In the genomic region with DNA sequence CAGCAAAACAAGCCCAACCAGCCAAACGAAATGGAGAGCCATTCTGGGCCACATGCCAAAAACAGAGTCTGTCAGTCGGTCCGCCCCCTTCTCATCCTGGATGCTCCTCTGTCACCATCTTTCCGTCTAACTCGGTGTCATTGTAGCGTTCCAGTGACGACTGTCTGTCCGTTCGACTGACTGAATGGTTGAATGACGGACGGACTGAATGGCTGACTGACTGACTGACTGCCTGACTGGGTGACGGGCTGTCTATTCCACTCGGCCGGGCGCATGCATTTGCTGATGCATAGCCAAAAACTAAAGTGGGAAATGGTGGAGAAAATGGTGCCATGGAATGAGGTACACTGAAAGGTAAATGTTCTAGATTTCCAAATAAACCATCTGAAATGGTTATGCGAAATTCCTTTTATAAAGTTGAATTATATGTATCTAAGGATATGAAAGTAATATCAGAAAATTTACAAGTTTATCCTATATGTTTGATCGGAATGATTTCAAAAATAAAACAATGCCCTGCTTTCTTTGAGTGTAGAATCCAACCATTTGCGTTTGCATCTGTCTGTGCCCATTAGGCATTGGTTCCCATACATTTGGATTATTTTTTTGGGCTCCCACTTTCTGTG, we compare ENCODE assay signal across 1 fruit fly cellular context.
TF ChIP-seq lines count a peak whose summit lies in the region.

No protein-coding gene starts in this region.

TF ChIP-seq in whole organism, embryonic, 481 proteins besides CTCF, POLR2A, EP300 and RAD21 (continued from another document):
- TF ChIP-seq ttk (GFP tag; IDR thresholded peaks at IDR 0.05; lab: Robert Waterston, UW) (peak; percentile 15; the same call in 1 of the 2 replicates), CG31441 (GFP tag; IDR thresholded peaks at IDR 0.05; lab: Robert Waterston, UW) (peak; percentile 53), prd (optimal IDR thresholded peaks at IDR 0.05; lab: Kevin White, UChicago) (no peak), prd (GFP tag; IDR thresholded peaks at IDR 0.05; lab: Robert Waterston, UW) (peak; percentile 52; the same call in 1 of the 3 replicates), CG14050 (GFP tag; IDR thresholded peaks at IDR 0.05; lab: Robert Waterston, UW) (0 out of 3 replicates have a peak, but pooled peaks have one; percentile 21), Mrtf (GFP tag; IDR thresholded peaks at IDR 0.05; lab: Robert Waterston, UW) (0 out of 3 replicates have a peak, but pooled peaks have one; percentile 35)
